Fruit fly (Drosophila melanogaster) whole organism, pupa: ENCODE data around the gene CG13671.

ENCODE experiments used
- CG14655 ChIP-seq: fragments of 200-800 bp; sonication (Bioruptor generic); optimal IDR thresholded peaks from 3 replicates; lab custom pipeline; 2017; ENCODE audit warnings: mild to moderate bottlenecking, missing biosample characterization, missing genetic modification reagents, missing genetic modification characterization
- CG15710 ChIP-seq: fragments of 200-800 bp; sonication (Bioruptor generic); optimal IDR thresholded peaks from 2 replicates; lab custom pipeline; 2018; ENCODE audit warnings: missing biosample characterization, mild to moderate bottlenecking, missing genetic modification characterization, moderate library complexity
- CG32121 ChIP-seq: fragments of 200-800 bp; sonication (Bioruptor generic); IDR thresholded peaks from 2 replicates; pipeline ENCODE4 v1.3.6; 2022; ENCODE audit warnings: missing biosample characterization, missing genetic modification characterization
- CG4496 ChIP-seq: fragments of 200-800 bp; sonication (Bioruptor generic); IDR thresholded peaks from 3 replicates; pipeline ENCODE4 v1.3.6; 2022; ENCODE audit warnings: missing biosample characterization, missing genetic modification characterization
- CG8159 ChIP-seq: fragments of 200-800 bp; sonication (Bioruptor generic); optimal IDR thresholded peaks from 3 replicates; lab custom pipeline; 2018; ENCODE audit warnings: missing biosample characterization, mild to moderate bottlenecking, missing genetic modification characterization, moderate library complexity
- D1 ChIP-seq: fragments of 200-800 bp; sonication (Bioruptor generic); optimal IDR thresholded peaks from 2 replicates; lab custom pipeline; 2018; ENCODE audit warnings: missing biosample characterization, mild to moderate bottlenecking, missing genetic modification characterization, moderate library complexity
- Ets98B ChIP-seq: fragments of 200-800 bp; sonication (Bioruptor generic); IDR thresholded peaks from 2 replicates; pipeline ENCODE4 v1.3.6; 2022; ENCODE audit warnings: missing biosample characterization, missing genetic modification characterization
- Pif1A ChIP-seq: fragments of 200-800 bp; sonication (Bioruptor generic); optimal IDR thresholded peaks from 3 replicates; lab custom pipeline; 2016; ENCODE audit warnings: missing biosample characterization, missing genetic modification characterization
- Snoo ChIP-seq: fragments of 200-800 bp; sonication (Bioruptor generic); optimal IDR thresholded peaks from 3 replicates; lab custom pipeline; 2017; ENCODE audit warnings: missing biosample characterization, mild to moderate bottlenecking, missing genetic modification characterization, inconsistent platforms

DNA sequence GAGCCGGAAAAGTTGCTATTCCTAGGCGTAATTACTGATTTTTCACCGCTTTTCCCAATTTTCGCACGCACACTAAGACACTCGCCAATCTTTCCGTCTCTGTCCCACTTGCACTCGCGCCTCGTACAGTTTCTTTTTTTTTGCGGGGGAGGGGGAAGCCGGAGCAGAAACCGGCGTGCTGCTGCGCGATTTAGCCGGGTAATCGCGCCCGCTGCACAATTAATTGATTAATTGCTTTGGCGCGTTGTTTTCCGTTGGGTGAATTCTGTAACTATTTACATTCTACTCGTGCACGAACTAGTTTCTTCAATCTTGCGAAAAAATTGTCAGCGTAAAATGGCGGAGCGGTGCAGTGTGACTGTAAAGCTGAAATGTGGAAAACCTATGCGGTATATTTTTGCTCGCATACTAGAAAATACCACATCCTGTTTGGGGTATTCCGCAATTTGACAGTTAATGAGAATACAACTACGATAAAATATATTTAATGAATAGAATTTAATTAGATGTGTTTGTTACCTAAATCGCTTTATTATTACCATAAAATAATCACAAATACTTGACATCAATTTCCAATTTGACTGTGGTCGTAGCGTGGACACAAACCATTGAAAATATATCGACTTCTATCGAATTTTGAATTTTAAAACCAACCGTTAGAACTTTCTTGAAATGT is 15.4 kb downstream of the CG13671 start, which contains the start of gene Cpsf6:
- no peak for TF ChIP-seq CG8159 (tag; lab: Kevin White, UChicago)
- TF ChIP-seq CG32121 (GFP tag; lab: Robert Waterston, UW), result no peak
- TF ChIP-seq Pif1A (GFP tag; lab: Kevin White, UChicago), result no peak
- TF ChIP-seq CG4496 (GFP tag; lab: Robert Waterston, UW), result peak; percentile 42; the same call in 1 of the 3 replicates
- no peak for TF ChIP-seq CG14655 (GFP tag; lab: Kevin White, UChicago)
- no peak for TF ChIP-seq Snoo (tag; lab: Kevin White, UChicago)
- no peak for TF ChIP-seq D1 (tag; lab: Kevin White, UChicago)
- peak; percentile 19; the same call in 1 of the 2 replicates for TF ChIP-seq Ets98B (GFP tag; lab: Robert Waterston, UW)
- no peak for TF ChIP-seq CG15710
